Worm (Caenorhabditis elegans) whole organism, L3 larva: Measurements from ENCODE around the gene hot-4.

Source experiments
- elt-3 ChIP-seq, 3 experiments: fragments of 150-350 bp in 1 of 3; sonication (generic microtip) in 2 of 3; optimal IDR thresholded peaks; 2 replicates in 2 of 3; 4 replicates in 1 of 3; lab custom pipeline; 2014 to 2017; ENCODE audit warnings: missing biosample characterization in 3 of 3, missing genetic modification characterization in 3 of 3
- nhr-25 ChIP-seq: sonication (generic microtip); optimal IDR thresholded peaks from 2 replicates; lab custom pipeline; 2017; ENCODE audit warnings: missing biosample characterization, missing genetic modification characterization

ce11 chrIII:6207046-6207445, 10.2 kb upstream of the hot-4 start:
- no peak for TF ChIP-seq nhr-25 (tag; lab: Kevin White, UChicago)
- no peak for TF ChIP-seq elt-3 (tag; optimal IDR thresholded peaks at IDR 0.05; lab: Kevin White, UChicago)
